Fruit fly (Drosophila melanogaster) S2 (cell line): ENCODE results near the gene lost.

Experiments
- CG8478 ChIP-seq: fragments of >200 bp; optimal IDR thresholded peaks from 2 replicates; lab custom pipeline; 2018
- CTCF ChIP-seq, 2 experiments: fragments of >200 bp; optimal IDR thresholded peaks; 2 replicates each; lab custom pipeline; 2018

DNA sequence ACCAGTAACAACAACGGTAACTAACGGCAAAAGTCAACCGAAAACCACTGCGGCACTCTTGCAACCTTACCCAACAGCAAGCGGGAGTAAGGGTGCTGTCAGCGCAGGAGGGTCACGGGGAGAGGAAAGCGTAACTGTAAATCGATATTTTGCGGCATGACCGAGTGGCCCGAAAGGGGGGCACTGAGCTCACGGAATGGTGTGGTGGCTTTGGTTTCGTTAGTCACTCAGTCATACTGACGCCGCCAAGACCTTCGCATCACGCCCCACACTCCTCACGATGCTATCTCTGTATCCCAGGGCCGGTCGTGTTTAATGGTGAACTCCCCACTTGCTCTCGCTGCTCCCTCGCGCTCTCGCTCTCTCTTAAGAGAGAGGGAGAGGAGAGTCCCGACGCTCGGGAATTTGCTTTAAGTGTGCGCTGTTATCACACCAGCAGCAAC, 42.2 kb upstream of the lost start:
- TF ChIP-seq CTCF (optimal IDR thresholded peaks at IDR 0.05; lab: Kevin White, UChicago), result no peak
- TF ChIP-seq CG8478 (lab: Kevin White, UChicago), result no peak
